Worm (Caenorhabditis elegans): Measurements from ENCODE around the gene dnc-3.

DNA sequence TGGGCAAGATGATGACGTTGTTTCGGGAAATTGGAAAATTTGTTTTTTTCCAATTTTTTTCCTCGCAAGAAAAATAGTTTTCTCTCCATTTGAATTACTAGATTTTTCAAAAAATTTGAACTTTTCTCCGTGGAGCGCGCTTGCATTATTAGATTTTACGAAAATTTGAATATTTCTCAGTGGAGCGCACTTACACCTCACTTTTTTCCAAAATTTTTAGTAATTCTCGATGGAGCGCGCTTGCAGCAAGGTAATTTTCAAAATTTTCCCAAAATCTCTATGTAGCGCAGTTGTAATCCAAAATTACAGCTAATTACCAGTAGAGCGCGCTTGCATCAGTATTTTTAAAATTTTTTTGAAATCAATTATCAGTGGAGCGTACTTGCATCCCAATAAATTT, 1.1 kb downstream of the dnc-3 start:
- TF ChIP-seq snpc-4 (tag; optimal IDR thresholded peaks at IDR 0.05) = no peak
- no peak for TF ChIP-seq nhr-77 (tag; optimal IDR thresholded peaks at IDR 0.05)
- TF ChIP-seq fos-1 (tag; optimal IDR thresholded peaks at IDR 0.05) = no peak
- TF ChIP-seq nhr-28 (tag; optimal IDR thresholded peaks at IDR 0.05) = no peak
- no peak for TF ChIP-seq nhr-237 (tag; optimal IDR thresholded peaks at IDR 0.05)
- no peak for TF ChIP-seq mdl-1 (tag; optimal IDR thresholded peaks at IDR 0.05)
- TF ChIP-seq nfya-1 (tag; optimal IDR thresholded peaks at IDR 0.05; ENCODE audit: insufficient read depth) = no peak
- no peak for TF ChIP-seq elt-3 (tag; optimal IDR thresholded peaks at IDR 0.05)
- no peak for TF ChIP-seq nhr-11 (tag; optimal IDR thresholded peaks at IDR 0.05)

Data from whole organism, L3 larva.